Worm (Caenorhabditis elegans) whole organism, late embryonic: ENCODE results near the gene elli-1.

Experiments used
- C08G9.2 ChIP-seq: sonication (generic microtip); optimal IDR thresholded peaks from 2 replicates; lab custom pipeline; 2016; ENCODE audit warnings: mild to moderate bottlenecking, missing genetic modification characterization, moderate library complexity, missing compliant biosample characterization
- F13H6.1 ChIP-seq: sonication (generic microtip); optimal IDR thresholded peaks from 2 replicates; lab custom pipeline; 2016; ENCODE audit warnings: missing genetic modification characterization, missing compliant biosample characterization
- ceh-2 ChIP-seq: sonication (generic microtip); optimal IDR thresholded peaks from 2 replicates; lab custom pipeline; 2016; ENCODE audit warnings: missing genotype, missing genetic modification characterization, missing compliant biosample characterization
- ceh-9 ChIP-seq: sonication (generic microtip); optimal IDR thresholded peaks from 2 replicates; lab custom pipeline; 2016; ENCODE audit warnings: mild to moderate bottlenecking, missing genetic modification characterization, inconsistent platforms, missing compliant biosample characterization
- fkh-10 ChIP-seq: fragments of 150-350 bp; optimal IDR thresholded peaks from 2 replicates; lab custom pipeline; 2014; ENCODE audit warnings: missing biosample characterization, missing genetic modification reagents, missing genetic modification characterization
- fkh-6 ChIP-seq: sonication (generic microtip); optimal IDR thresholded peaks from 2 replicates; lab custom pipeline; 2016; ENCODE audit warnings: missing genetic modification characterization, missing compliant biosample characterization
- hlh-30 ChIP-seq: sonication (generic microtip); optimal IDR thresholded peaks from 2 replicates; lab custom pipeline; 2017; ENCODE audit warnings: antibody characterized with exemption, missing genetic modification characterization, missing compliant biosample characterization; ENCODE audit not compliant: insufficient read depth
- hlh-6 ChIP-seq: sonication (generic microtip); optimal IDR thresholded peaks from 2 replicates; lab custom pipeline; 2016; ENCODE audit warnings: missing genotype, missing genetic modification characterization, missing compliant biosample characterization
- hlh-8 ChIP-seq: sonication (generic microtip); optimal IDR thresholded peaks from 2 replicates; lab custom pipeline; 2016; ENCODE audit warnings: missing genotype, missing genetic modification characterization, missing compliant biosample characterization
- lim-6 ChIP-seq: sonication (generic microtip); optimal IDR thresholded peaks from 2 replicates; lab custom pipeline; 2016; ENCODE audit warnings: missing genetic modification characterization, missing compliant biosample characterization
- nhr-11 ChIP-seq: fragments of 150-350 bp; optimal IDR thresholded peaks from 2 replicates; lab custom pipeline; 2014; ENCODE audit warnings: missing biosample characterization, missing genetic modification characterization
- pag-3 ChIP-seq: sonication (generic microtip); optimal IDR thresholded peaks from 2 replicates; lab custom pipeline; 2016; ENCODE audit warnings: missing compliant biosample characterization, missing genetic modification characterization, borderline replicate concordance
- sox-4 ChIP-seq: sonication (generic microtip); optimal IDR thresholded peaks from 2 replicates; lab custom pipeline; 2017; ENCODE audit warnings: mild to moderate bottlenecking, missing genetic modification characterization, inconsistent platforms, missing compliant biosample characterization

- TF ChIP-seq sox-4 (tag; lab: Kevin White, UChicago) (no peak), hlh-30 (no peak), F13H6.1 (no peak), ceh-9 (tag; lab: Kevin White, UChicago) (no peak), nhr-11 (tag; lab: Kevin White, UChicago) (no peak), pag-3 (tag; lab: Kevin White, UChicago) (no peak), hlh-8 (tag; lab: Kevin White, UChicago) (no peak), ceh-2 (tag; lab: Kevin White, UChicago) (no peak), fkh-10 (GFP tag; lab: Kevin White, UChicago) (no peak), C08G9.2 (tag; lab: Kevin White, UChicago) (no peak), lim-6 (no peak), hlh-6 (tag; lab: Kevin White, UChicago) (no peak), fkh-6 (no peak)
Observed at ce11 chrIV:8793223-8793622, 38.6 kb upstream of the elli-1 start.
